Fruit fly (Drosophila melanogaster) whole organism, embryonic: ENCODE measurements around the gene CG2120.

ENCODE experiments used
- CG10431 ChIP-seq: fragments of 200-800 bp; sonication (Bioruptor generic); optimal IDR thresholded peaks from 3 replicates; lab custom pipeline; 2018; ENCODE audit warnings: missing biosample characterization, mild to moderate bottlenecking, missing genetic modification characterization
- CG10959 ChIP-seq: fragments of 200-800 bp; sonication (Bioruptor generic); IDR thresholded peaks from 2 replicates; pipeline ENCODE4 v1.3.6; 2022; ENCODE audit warnings: missing biosample characterization, missing genetic modification characterization
- CG14441 ChIP-seq: fragments of 200-800 bp; sonication (Bioruptor generic); IDR thresholded peaks from 2 replicates; pipeline ENCODE4 v1.3.6; 2022; ENCODE audit warnings: missing biosample characterization, missing genetic modification characterization
- CG14860 ChIP-seq: fragments of 200-800 bp; sonication (Bioruptor generic); IDR thresholded peaks from 3 replicates; pipeline ENCODE4 v1.3.6; 2022; ENCODE audit warnings: missing biosample characterization, missing genetic modification characterization; ENCODE audit not compliant: partially characterized antibody
- CG14965 ChIP-seq: fragments of 200-800 bp; sonication (Bioruptor generic); optimal IDR thresholded peaks from 2 replicates; lab custom pipeline; 2016; ENCODE audit warnings: missing biosample characterization, missing genetic modification characterization, borderline replicate concordance
- CG1529 ChIP-seq: fragments of 200-800 bp; sonication (Bioruptor generic); optimal IDR thresholded peaks from 3 replicates; lab custom pipeline; 2018; ENCODE audit warnings: missing biosample characterization, missing genetic modification characterization
- CG17829 ChIP-seq: fragments of 200-800 bp; optimal IDR thresholded peaks from 2 replicates; lab custom pipeline; 2019; ENCODE audit warnings: missing biosample characterization, mild to moderate bottlenecking, missing genetic modification characterization, moderate library complexity
- CG1832 ChIP-seq: fragments of 200-800 bp; sonication (Bioruptor generic); optimal IDR thresholded peaks from 2 replicates; lab custom pipeline; 2017; ENCODE audit warnings: missing biosample characterization, mild to moderate bottlenecking, missing genetic modification characterization, inconsistent platforms
- CG2199 ChIP-seq: fragments of 200-800 bp; sonication (Bioruptor generic); IDR thresholded peaks from 3 replicates; pipeline ENCODE4 v1.3.6; 2022; ENCODE audit warnings: missing biosample characterization, missing genetic modification characterization
- CG3163 ChIP-seq: fragments of 200-800 bp; sonication (Bioruptor generic); optimal IDR thresholded peaks from 3 replicates; lab custom pipeline; 2016; ENCODE audit warnings: missing biosample characterization, missing genetic modification characterization
- CG34224 ChIP-seq: fragments of 200-800 bp; sonication (Bioruptor generic); IDR thresholded peaks from 3 replicates; pipeline ENCODE4 v1.3.6; 2022; ENCODE audit warnings: missing biosample characterization, missing genetic modification characterization; ENCODE audit not compliant: partially characterized antibody
- CG4424 ChIP-seq: fragments of 200-800 bp; sonication (Bioruptor generic); optimal IDR thresholded peaks from 3 replicates; lab custom pipeline; 2016; ENCODE audit warnings: missing biosample characterization, missing genetic modification characterization
- CG4730 ChIP-seq: fragments of 200-800 bp; sonication (Bioruptor generic); IDR thresholded peaks from 2 replicates; pipeline ENCODE4 v1.3.6; 2022; ENCODE audit warnings: missing biosample characterization, missing genetic modification characterization
- CG5180 ChIP-seq: fragments of 200-800 bp; sonication (Bioruptor generic); optimal IDR thresholded peaks from 3 replicates; lab custom pipeline; 2017; ENCODE audit warnings: missing biosample characterization, missing genetic modification characterization, mild to moderate bottlenecking, moderate library complexity, missing genetic modification reagents
- CG6272 ChIP-seq: fragments of 200-800 bp; sonication (Bioruptor generic); IDR thresholded peaks from 2 replicates; pipeline ENCODE4 v1.3.6; 2022; ENCODE audit warnings: missing biosample characterization, missing genetic modification characterization
- CG6765 ChIP-seq: fragments of 200-800 bp; sonication (Bioruptor generic); optimal IDR thresholded peaks from 3 replicates; lab custom pipeline; 2017; ENCODE audit warnings: missing biosample characterization, mild to moderate bottlenecking, missing genetic modification characterization
- CG7357 ChIP-seq: fragments of 200-800 bp; sonication (Bioruptor generic); IDR thresholded peaks from 3 replicates; pipeline ENCODE4 v1.3.6; 2022; ENCODE audit warnings: missing biosample characterization, missing genetic modification characterization
- CG7556 ChIP-seq: fragments of 200-800 bp; sonication (Bioruptor generic); optimal IDR thresholded peaks from 2 replicates; lab custom pipeline; 2017; ENCODE audit warnings: missing biosample characterization, mild to moderate bottlenecking, missing genetic modification characterization
- CG8765 ChIP-seq: fragments of 200-800 bp; sonication (Bioruptor generic); IDR thresholded peaks from 2 replicates; pipeline ENCODE4 v1.3.6; 2022; ENCODE audit warnings: missing biosample characterization, missing genetic modification characterization
- CG9876 ChIP-seq: fragments of 200-800 bp; sonication (Bioruptor generic); optimal IDR thresholded peaks from 2 replicates; lab custom pipeline; 2016; ENCODE audit warnings: missing biosample characterization, missing genetic modification characterization
- Dbx ChIP-seq: fragments of 200-800 bp; sonication (Bioruptor generic); IDR thresholded peaks from 3 replicates; pipeline ENCODE4 v1.3.6; 2022; ENCODE audit warnings: missing biosample characterization, missing genetic modification characterization
- Dek ChIP-seq: fragments of 200-800 bp; sonication (Bioruptor generic); optimal IDR thresholded peaks from 3 replicates; lab custom pipeline; 2019; ENCODE audit warnings: missing biosample characterization, mild to moderate bottlenecking, missing genetic modification characterization, moderate library complexity
- Dip2 ChIP-seq: fragments of 200-800 bp; sonication (Bioruptor generic); IDR thresholded peaks from 2 replicates; pipeline ENCODE4 v1.3.6; 2022; ENCODE audit warnings: missing biosample characterization, missing genetic modification characterization
- Doc2 ChIP-seq: fragments of 200-800 bp; sonication (Bioruptor generic); IDR thresholded peaks from 2 replicates; pipeline ENCODE4 v1.3.6; 2022; ENCODE audit warnings: missing biosample characterization, missing genetic modification characterization
- ERR ChIP-seq: fragments of 200-800 bp; sonication (Bioruptor generic); optimal IDR thresholded peaks from 2 replicates; lab custom pipeline; 2016; ENCODE audit warnings: missing biosample characterization, missing genetic modification characterization
- Fer1 ChIP-seq: fragments of 200-800 bp; sonication (Bioruptor generic); optimal IDR thresholded peaks from 2 replicates; lab custom pipeline; 2017; ENCODE audit warnings: missing biosample characterization, mild to moderate bottlenecking, missing genetic modification characterization
- HLH4C ChIP-seq: fragments of 200-800 bp; sonication (Bioruptor generic); IDR thresholded peaks from 3 replicates; pipeline ENCODE4 v1.3.6; 2022; ENCODE audit warnings: missing biosample characterization, missing genetic modification characterization; ENCODE audit not compliant: partially characterized antibody
- HLH54F ChIP-seq: fragments of 200-800 bp; sonication (Bioruptor generic); optimal IDR thresholded peaks from 3 replicates; lab custom pipeline; 2016; ENCODE audit warnings: missing biosample characterization, missing genetic modification characterization
- Hr51 ChIP-seq, 2 experiments: fragments of 200-800 bp; sonication (Bioruptor generic); optimal IDR thresholded peaks; 2 replicates in 1 of 2; 3 replicates in 1 of 2; lab custom pipeline; 2016 to 2018; ENCODE audit warnings: missing biosample characterization in 2 of 2, missing genetic modification characterization in 2 of 2, mild to moderate bottlenecking in 1 of 2, moderate library complexity in 1 of 2
- Hr78 ChIP-seq, 2 experiments: fragments of 200-800 bp in 1 of 2; fragments of >200 bp in 1 of 2; sonication (Bioruptor generic) in 1 of 2; optimal IDR thresholded peaks; 2 replicates each; lab custom pipeline; 2017 to 2019; ENCODE audit warnings: missing biosample characterization in 2 of 2, missing genetic modification characterization in 2 of 2, mild to moderate bottlenecking in 1 of 2, moderate library complexity in 1 of 2
- Kr ChIP-seq: fragments of 200-800 bp; sonication (Bioruptor generic); optimal IDR thresholded peaks from 2 replicates; lab custom pipeline; 2017; ENCODE audit warnings: missing biosample characterization, mild to moderate bottlenecking, missing genetic modification characterization
- NC2β ChIP-seq: fragments of 200-800 bp; sonication (Bioruptor generic); optimal IDR thresholded peaks from 2 replicates; lab custom pipeline; 2016; ENCODE audit warnings: missing biosample characterization, missing genetic modification characterization
- Rfx ChIP-seq: fragments of 200-800 bp; sonication (Bioruptor generic); IDR thresholded peaks from 2 replicates; pipeline ENCODE4 v1.3.6; 2022; ENCODE audit warnings: missing biosample characterization, missing genetic modification characterization
- Scr ChIP-seq: fragments of 200-800 bp; sonication (Bioruptor generic); IDR thresholded peaks from 2 replicates; pipeline ENCODE4 v1.3.6; 2022; ENCODE audit warnings: missing biosample characterization, missing genetic modification characterization; ENCODE audit not compliant: partially characterized antibody
- Sin3A ChIP-seq: fragments of >200 bp; optimal IDR thresholded peaks from 2 replicates; lab custom pipeline; 2018
- Sox102F ChIP-seq: fragments of 200-800 bp; sonication (Bioruptor generic); optimal IDR thresholded peaks from 2 replicates; lab custom pipeline; 2018; ENCODE audit warnings: missing biosample characterization, mild to moderate bottlenecking, missing genetic modification characterization, moderate library complexity
- chif ChIP-seq, 2 experiments: fragments of 200-800 bp; sonication (Bioruptor generic); optimal IDR thresholded peaks; 3 replicates each; lab custom pipeline; 2016; ENCODE audit warnings: missing biosample characterization in 2 of 2, missing genetic modification characterization in 2 of 2
- chn ChIP-seq: fragments of 200-800 bp; sonication (Bioruptor generic); optimal IDR thresholded peaks from 2 replicates; lab custom pipeline; 2016; ENCODE audit warnings: missing biosample characterization, missing genetic modification characterization
- ci ChIP-seq: fragments of 200-800 bp; sonication (Bioruptor generic); IDR thresholded peaks from 3 replicates; pipeline ENCODE4 v1.3.6; 2022; ENCODE audit warnings: missing biosample characterization, missing genetic modification characterization
- croc ChIP-seq: fragments of 200-800 bp; sonication (Bioruptor generic); conservative IDR thresholded peaks from 3 replicates; pipeline ENCODE4 v1.3.6; 2022; ENCODE audit warnings: missing biosample characterization, missing genetic modification characterization
- emc ChIP-seq: fragments of 200-800 bp; sonication (Bioruptor generic); optimal IDR thresholded peaks from 2 replicates; lab custom pipeline; 2016; ENCODE audit warnings: missing biosample characterization, missing genetic modification characterization
- ems ChIP-seq: fragments of 200-800 bp; sonication (Bioruptor generic); optimal IDR thresholded peaks from 3 replicates; lab custom pipeline; 2016; ENCODE audit warnings: missing biosample characterization, missing genetic modification characterization
- hb ChIP-seq: fragments of 200-800 bp; sonication (Bioruptor generic); IDR thresholded peaks from 3 replicates; pipeline ENCODE4 v1.3.6; 2022; ENCODE audit warnings: missing biosample characterization, missing genetic modification characterization; ENCODE audit not compliant: partially characterized antibody
- her ChIP-seq: fragments of 200-800 bp; sonication (Bioruptor generic); optimal IDR thresholded peaks from 2 replicates; lab custom pipeline; 2016; ENCODE audit warnings: missing biosample characterization, missing genetic modification characterization
- ken ChIP-seq: fragments of 200-800 bp; sonication (Bioruptor generic); IDR thresholded peaks from 3 replicates; pipeline ENCODE4 v1.3.6; 2022; ENCODE audit warnings: missing biosample characterization, missing genetic modification characterization
- nau ChIP-seq: fragments of 200-800 bp; sonication (Bioruptor generic); optimal IDR thresholded peaks from 3 replicates; lab custom pipeline; 2017; ENCODE audit warnings: missing biosample characterization, mild to moderate bottlenecking, missing genetic modification characterization, missing genetic modification reagents
- onecut ChIP-seq: fragments of 200-800 bp; sonication (Bioruptor generic); IDR thresholded peaks from 2 replicates; pipeline ENCODE4 v1.3.6; 2022; ENCODE audit warnings: missing biosample characterization, missing genetic modification characterization
- sob ChIP-seq: fragments of 200-800 bp; sonication (Bioruptor generic); IDR thresholded peaks from 2 replicates; pipeline ENCODE4 v1.3.6; 2022; ENCODE audit warnings: missing biosample characterization, missing genetic modification characterization
- trem ChIP-seq: fragments of 200-800 bp; optimal IDR thresholded peaks from 3 replicates; lab custom pipeline; 2019; ENCODE audit warnings: missing biosample characterization, mild to moderate bottlenecking, missing genetic modification characterization, moderate library complexity
- tup ChIP-seq: fragments of 200-800 bp; sonication (Bioruptor generic); optimal IDR thresholded peaks from 2 replicates; lab custom pipeline; 2016; ENCODE audit warnings: missing biosample characterization, mild to moderate bottlenecking, missing genetic modification characterization, moderate library complexity
- wdn ChIP-seq: fragments of 200-800 bp; sonication (Bioruptor generic); IDR thresholded peaks from 2 replicates; pipeline ENCODE4 v1.3.6; 2022; ENCODE audit warnings: missing biosample characterization, missing genetic modification characterization

CG2120 gene

DNA sequence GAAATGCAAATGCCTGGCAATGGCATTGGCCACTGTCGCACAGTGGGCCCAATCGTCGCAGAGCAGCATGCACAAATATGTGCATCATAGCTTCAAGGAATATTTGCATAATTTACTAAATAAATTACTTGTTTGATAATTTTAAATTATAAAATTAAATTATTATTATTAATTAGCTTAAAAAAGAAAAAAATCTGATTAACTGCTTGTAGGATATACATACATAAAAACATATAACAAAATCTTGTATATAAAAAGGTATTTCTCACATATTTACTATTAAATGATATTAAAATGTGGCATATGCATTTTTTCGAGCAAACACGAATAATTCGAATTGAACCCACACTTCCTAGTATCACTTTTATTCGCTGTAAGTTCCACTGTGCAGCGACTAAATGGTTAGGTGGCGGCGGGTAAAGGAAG, 10.4 kb upstream of the CG2120 start (continued):
- TF ChIP-seq CG34224 (GFP tag; lab: Robert Waterston, UW) (no peak), CG14965 (GFP tag; lab: Kevin White, UChicago) (no peak), hb (GFP tag; lab: Robert Waterston, UW) (no peak), Hr78 (GFP tag; optimal IDR thresholded peaks at IDR 0.05; lab: Kevin White, UChicago) (no peak), her (GFP tag; lab: Kevin White, UChicago) (no peak), CG4730 (GFP tag; lab: Robert Waterston, UW) (peak; percentile 6; the same call in 1 of the 2 replicates), CG2199 (GFP tag; lab: Robert Waterston, UW) (no peak), wdn (GFP tag; lab: Robert Waterston, UW) (no peak), croc (peak; percentile 38; the same call in 2 of the 3 replicates), Sox102F (GFP tag; lab: Kevin White, UChicago) (peak; percentile 74), CG14441 (no peak; the same call in 1 of the 2 replicates), chif (GFP tag; optimal IDR thresholded peaks at IDR 0.05; lab: Kevin White, UChicago) (no peak), Sin3A (lab: Kevin White, UChicago) (no peak), CG6272 (0 out of 2 replicates have a peak, but pooled peaks have one; percentile 10), Kr (no peak), emc (no peak), Dek (tag; lab: Kevin White, UChicago) (no peak), CG3163 (GFP tag; lab: Kevin White, UChicago) (no peak), CG14860 (GFP tag; lab: Robert Waterston, UW) (no peak), sob (no peak), ci (no peak), onecut (0 out of 2 replicates have a peak, but pooled peaks have one; percentile 18), Hr51 (GFP tag; optimal IDR thresholded peaks at IDR 0.05; lab: Kevin White, UChicago) (peak in 1 of 2 experiments; percentile 71), Rfx (GFP tag; lab: Robert Waterston, UW) (no peak), CG6765 (GFP tag; lab: Kevin White, UChicago) (no peak), CG1832 (GFP tag; lab: Kevin White, UChicago) (no peak), Dip2 (GFP tag; lab: Robert Waterston, UW) (no peak), trem (tag; lab: Kevin White, UChicago) (peak; percentile 7), CG10959 (GFP tag; lab: Robert Waterston, UW) (no peak), HLH54F (GFP tag; lab: Kevin White, UChicago) (no peak), NC2β (GFP tag; lab: Kevin White, UChicago) (no peak), Dbx (GFP tag; lab: Robert Waterston, UW) (no peak), ken (GFP tag; lab: Robert Waterston, UW) (no peak), HLH4C (GFP tag; lab: Robert Waterston, UW) (no peak), CG5180 (GFP tag; lab: Kevin White, UChicago) (peak; percentile 11), nau (GFP tag; lab: Kevin White, UChicago) (no peak), CG1529 (GFP tag; lab: Kevin White, UChicago) (peak; percentile 9), ERR (GFP tag; lab: Kevin White, UChicago) (no peak), Doc2 (GFP tag; lab: Robert Waterston, UW) (no peak), ems (GFP tag; lab: Kevin White, UChicago) (no peak), Scr (no peak), CG4424 (GFP tag; lab: Kevin White, UChicago) (peak; percentile 63), CG9876 (GFP tag; lab: Kevin White, UChicago) (no peak), CG7357 (0 out of 3 replicates have a peak, but pooled peaks have one; percentile 29), CG8765 (no peak), CG17829 (peak; percentile 56), tup (GFP tag; lab: Kevin White, UChicago) (no peak), Fer1 (GFP tag; lab: Kevin White, UChicago) (peak; percentile 37), CG10431 (GFP tag; lab: Kevin White, UChicago) (no peak), chn (no peak), CG7556 (GFP tag; lab: Kevin White, UChicago) (peak; percentile 70)
